Fruit fly (Drosophila melanogaster) whole organism, wandering third instar larva: Measurements from ENCODE around the gene OS9.

ENCODE experiments used
- CG32264 ChIP-seq: fragments of 200-800 bp; sonication (Bioruptor generic); optimal IDR thresholded peaks from 2 replicates; lab custom pipeline; 2016; ENCODE audit warnings: missing biosample characterization, missing genetic modification characterization
- Dif ChIP-seq: fragments of 200-275, 200-300 bp; sonication (Bioruptor generic); optimal IDR thresholded peaks from 2 replicates; lab custom pipeline; 2018; ENCODE audit warnings: missing biosample characterization, missing genetic modification characterization; ENCODE audit not compliant: partially characterized antibody
- Hnf4 ChIP-seq: fragments of 200-800 bp; sonication (Bioruptor generic); optimal IDR thresholded peaks from 2 replicates; lab custom pipeline; 2016; ENCODE audit warnings: missing biosample characterization, mild to moderate bottlenecking, missing genetic modification characterization
- Mio ChIP-seq: sonication (Bioruptor generic); optimal IDR thresholded peaks from 2 replicates; lab custom pipeline; 2016; ENCODE audit warnings: missing biosample characterization, missing genetic modification characterization
- N ChIP-seq: fragments of >200 bp; optimal IDR thresholded peaks from 2 replicates; lab custom pipeline; 2018; ENCODE audit warnings: missing biosample characterization, missing external identifiers, missing genetic modification characterization
- Rel ChIP-seq, 2 experiments: fragments of 200-800 bp; sonication (Bioruptor generic) in 1 of 2; optimal IDR thresholded peaks; 2 replicates in 1 of 2; 3 replicates in 1 of 2; lab custom pipeline; 2016 to 2019; ENCODE audit warnings: mild to moderate bottlenecking in 2 of 2, missing biosample characterization in 2 of 2, missing genetic modification characterization in 2 of 2, moderate library complexity in 1 of 2
- fru ChIP-seq: fragments of 200-800 bp; sonication (Bioruptor generic); optimal IDR thresholded peaks from 3 replicates; lab custom pipeline; 2016; ENCODE audit warnings: missing biosample characterization, mild to moderate bottlenecking, missing genetic modification characterization
- lola ChIP-seq: fragments of >200 bp; optimal IDR thresholded peaks from 2 replicates; lab custom pipeline; 2017; ENCODE audit warnings: missing biosample characterization, missing genetic modification characterization
- psq ChIP-seq: fragments of 200-800 bp; sonication (Bioruptor generic); optimal IDR thresholded peaks from 3 replicates; lab custom pipeline; 2017; ENCODE audit warnings: missing biosample characterization, mild to moderate bottlenecking, missing genetic modification characterization, moderate library complexity
- rgr ChIP-seq: fragments of 200-800 bp; sonication (Bioruptor generic); optimal IDR thresholded peaks from 3 replicates; lab custom pipeline; 2016; ENCODE audit warnings: missing biosample characterization, mild to moderate bottlenecking, missing genetic modification characterization
- tai ChIP-seq: sonication (Bioruptor generic); optimal IDR thresholded peaks from 2 replicates; lab custom pipeline; 2016; ENCODE audit warnings: missing biosample characterization, missing genetic modification characterization
- usp ChIP-seq: fragments of >200 bp; optimal IDR thresholded peaks from 2 replicates; lab custom pipeline; 2017; ENCODE audit warnings: missing biosample characterization, missing genetic modification characterization
- woc ChIP-seq: sonication (Bioruptor generic); optimal IDR thresholded peaks from 2 replicates; lab custom pipeline; 2016; ENCODE audit warnings: missing biosample characterization, mild to moderate bottlenecking, missing genetic modification characterization

dm6 chr2L:19963836-19964235, 2.5 kb downstream of the OS9 start, which contains the start of gene CG10680:
- TF ChIP-seq Mio (GFP tag; lab: Kevin White, UChicago) (no peak), tai (GFP tag; lab: Kevin White, UChicago) (no peak), CG32264 (GFP tag; lab: Kevin White, UChicago) (no peak), usp (GFP tag; lab: Kevin White, UChicago) (no peak), psq (GFP tag; lab: Kevin White, UChicago) (no peak), N (no peak), fru (GFP tag; lab: Kevin White, UChicago) (no peak), woc (GFP tag; lab: Kevin White, UChicago) (no peak), Hnf4 (no peak), Dif (no peak), rgr (GFP tag; lab: Kevin White, UChicago) (no peak), lola (GFP tag; lab: Kevin White, UChicago) (no peak), Rel (GFP tag; optimal IDR thresholded peaks at IDR 0.05; lab: Kevin White, UChicago) (no peak), Rel (tag; optimal IDR thresholded peaks at IDR 0.05; lab: Kevin White, UChicago) (no peak)
